Fruit fly (Drosophila melanogaster) whole organism, prepupa: ENCODE results near the gene CG14659.

Source experiments
- CG11294 ChIP-seq: fragments of 200-800 bp; sonication (Bioruptor generic); IDR thresholded peaks from 2 replicates; pipeline ENCODE4 v1.3.6; 2022; ENCODE audit warnings: missing biosample characterization, missing genetic modification characterization
- CG11902 ChIP-seq: fragments of 200-800 bp; sonication (Bioruptor generic); optimal IDR thresholded peaks from 3 replicates; lab custom pipeline; 2016; ENCODE audit warnings: missing biosample characterization, missing genetic modification characterization
- CG1621 ChIP-seq: fragments of 200-800 bp; sonication (Bioruptor generic); optimal IDR thresholded peaks from 3 replicates; lab custom pipeline; 2018; ENCODE audit warnings: missing biosample characterization, mild to moderate bottlenecking, missing genetic modification characterization
- CG16779 ChIP-seq: fragments of 200-800 bp; sonication (Bioruptor generic); optimal IDR thresholded peaks from 3 replicates; lab custom pipeline; 2017; ENCODE audit warnings: missing biosample characterization, mild to moderate bottlenecking, missing genetic modification characterization
- CG6792 ChIP-seq: fragments of 200-800 bp; sonication (Bioruptor generic); optimal IDR thresholded peaks from 3 replicates; lab custom pipeline; 2016; ENCODE audit warnings: missing biosample characterization, missing genetic modification characterization
- CG8632 ChIP-seq: fragments of 200-800 bp; sonication (Bioruptor generic); optimal IDR thresholded peaks from 3 replicates; lab custom pipeline; 2016; ENCODE audit warnings: missing biosample characterization, missing genetic modification characterization
- Hr38 ChIP-seq: sonication (Bioruptor generic); optimal IDR thresholded peaks from 2 replicates; lab custom pipeline; 2016; ENCODE audit warnings: missing biosample characterization, missing genetic modification characterization
- Lpt ChIP-seq: fragments of 200-800 bp; sonication (Bioruptor generic); optimal IDR thresholded peaks from 3 replicates; lab custom pipeline; 2016; ENCODE audit warnings: missing biosample characterization, missing genetic modification characterization
- OdsH ChIP-seq: fragments of 200-800 bp; sonication (Bioruptor generic); optimal IDR thresholded peaks from 3 replicates; lab custom pipeline; 2016; ENCODE audit warnings: missing biosample characterization, missing genetic modification characterization
- achi ChIP-seq: fragments of 200-800 bp; sonication (Bioruptor generic); optimal IDR thresholded peaks from 3 replicates; lab custom pipeline; 2016; ENCODE audit warnings: missing biosample characterization, missing genetic modification characterization
- dsx ChIP-seq: fragments of 200-800 bp; optimal IDR thresholded peaks from 3 replicates; lab custom pipeline; 2019; ENCODE audit warnings: missing biosample characterization, mild to moderate bottlenecking, missing genetic modification characterization, moderate library complexity; ENCODE audit not compliant: poor library complexity, severe bottlenecking
- fd85E ChIP-seq: fragments of 200-800 bp; sonication (Bioruptor generic); optimal IDR thresholded peaks from 3 replicates; lab custom pipeline; 2016; ENCODE audit warnings: missing biosample characterization, missing genetic modification characterization
- lz ChIP-seq: fragments of 200-800 bp; sonication (Bioruptor generic); optimal IDR thresholded peaks from 3 replicates; lab custom pipeline; 2016; ENCODE audit warnings: missing biosample characterization, missing genetic modification characterization
- salr ChIP-seq, 2 experiments: fragments of 200-800 bp; sonication (Bioruptor generic); optimal IDR thresholded peaks; 3 replicates each; lab custom pipeline; 2016 to 2018; ENCODE audit warnings: missing biosample characterization in 2 of 2, missing genetic modification characterization in 2 of 2, mild to moderate bottlenecking in 1 of 2

DNA sequence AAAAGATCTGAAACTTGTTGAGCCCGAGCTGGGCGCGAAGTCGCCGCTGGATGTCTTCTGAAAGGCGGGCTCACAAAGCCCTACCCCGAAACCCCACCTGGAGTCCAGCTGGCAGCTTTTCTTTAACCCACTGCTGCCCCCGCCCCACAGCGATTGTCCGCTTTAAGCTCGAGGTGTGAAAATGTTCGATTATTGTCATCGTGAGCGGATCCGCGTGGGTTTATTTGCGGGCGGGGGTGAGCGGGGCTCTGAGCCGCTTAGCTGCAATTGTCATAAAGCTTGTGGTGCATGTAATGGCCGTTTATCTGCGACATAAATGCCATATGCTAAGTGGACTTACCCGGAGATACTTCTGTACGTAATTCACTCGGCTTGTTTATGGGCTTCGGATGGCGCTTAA lies 35.8 kb upstream of the CG14659 start:
- TF ChIP-seq Lpt (GFP tag; lab: Kevin White, UChicago) (no peak), Hr38 (no peak), lz (no peak), dsx (GFP tag; lab: Kevin White, UChicago) (no peak), OdsH (GFP tag; lab: Kevin White, UChicago) (no peak), salr (GFP tag; optimal IDR thresholded peaks at IDR 0.05; lab: Kevin White, UChicago) (no peak), CG1621 (tag; lab: Kevin White, UChicago) (no peak), achi (GFP tag; lab: Kevin White, UChicago) (no peak), CG8632 (GFP tag; lab: Kevin White, UChicago) (no peak), CG6792 (GFP tag; lab: Kevin White, UChicago) (no peak), CG11902 (GFP tag; lab: Kevin White, UChicago) (no peak), fd85E (GFP tag; lab: Kevin White, UChicago) (no peak), CG11294 (GFP tag; lab: Robert Waterston, UW) (no peak), CG16779 (tag; lab: Kevin White, UChicago) (no peak)
